Worm (Caenorhabditis elegans) whole organism, early embryonic: ENCODE measurements around the gene spp-11.

ENCODE experiments used
- B0310.2 ChIP-seq: sonication (generic microtip); optimal IDR thresholded peaks from 2 replicates; lab custom pipeline; 2016; ENCODE audit warnings: mild to moderate bottlenecking, missing genetic modification characterization, missing compliant biosample characterization
- F13C5.2 ChIP-seq: sonication (generic microtip); optimal IDR thresholded peaks from 2 replicates; lab custom pipeline; 2017; ENCODE audit warnings: mild to moderate bottlenecking, missing genetic modification characterization, inconsistent platforms, missing compliant biosample characterization
- aly-1 ChIP-seq: sonication (generic microtip); optimal IDR thresholded peaks from 2 replicates; lab custom pipeline; 2016; ENCODE audit warnings: missing genetic modification characterization, missing compliant biosample characterization
- ama-1 ChIP-seq: fragments of 150-350 bp; optimal IDR thresholded peaks from 2 replicates; lab custom pipeline; 2014
- ceh-36 ChIP-seq: sonication (generic microtip); optimal IDR thresholded peaks from 2 replicates; lab custom pipeline; 2016; ENCODE audit warnings: missing genetic modification characterization, inconsistent platforms, missing compliant biosample characterization
- ets-7 ChIP-seq: sonication (generic microtip); optimal IDR thresholded peaks from 2 replicates; lab custom pipeline; 2016; ENCODE audit warnings: missing genotype, missing genetic modification characterization, missing compliant biosample characterization
- hmbx-1 ChIP-seq: sonication (generic microtip); optimal IDR thresholded peaks from 2 replicates; lab custom pipeline; 2016; ENCODE audit warnings: mild to moderate bottlenecking, missing genetic modification characterization, missing compliant biosample characterization
- hmg-4 ChIP-seq: fragments of 200-800 bp; sonication (Bioruptor generic); optimal IDR thresholded peaks from 2 replicates; lab custom pipeline; 2018; ENCODE audit warnings: mild to moderate bottlenecking, missing genetic modification characterization, missing compliant biosample characterization
- hnd-1 ChIP-seq: sonication (generic microtip); optimal IDR thresholded peaks from 2 replicates; lab custom pipeline; 2016; ENCODE audit warnings: missing genetic modification characterization, missing compliant biosample characterization
- scrt-1 ChIP-seq: fragments of 200-800 bp; sonication (Bioruptor generic); IDR thresholded peaks from 2 replicates; pipeline ENCODE4 v1.3.6; 2022; ENCODE audit warnings: missing genetic modification characterization, missing compliant biosample characterization

DNA sequence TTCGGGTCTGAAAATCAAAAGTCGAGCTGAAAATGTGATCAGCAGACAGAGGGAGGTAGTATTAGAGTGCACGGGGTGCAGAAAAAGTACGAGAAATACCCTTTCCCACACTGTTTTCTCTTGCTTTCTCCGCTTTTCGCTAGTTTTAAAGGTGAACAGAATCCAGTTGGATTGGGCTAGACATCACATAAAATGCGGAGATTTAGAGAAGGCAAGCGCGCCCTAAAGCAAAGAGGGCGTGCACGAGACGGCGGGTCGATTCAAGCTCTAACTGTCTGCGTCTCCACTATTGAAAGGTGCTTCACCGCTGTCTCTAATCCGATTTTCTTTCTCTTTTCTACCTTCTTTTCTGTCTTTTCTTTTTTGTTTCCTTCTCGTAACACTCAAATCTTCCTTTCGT, 37.1 kb downstream of the spp-11 start:
- TF ChIP-seq hmbx-1 (tag; lab: Kevin White, UChicago) (no peak), ceh-36 (tag; lab: Kevin White, UChicago) (peak; percentile 27), aly-1 (no peak), scrt-1 (no peak), ama-1 (lab: Kevin White, UChicago) (no peak), ets-7 (tag; lab: Kevin White, UChicago) (no peak), F13C5.2 (tag; lab: Kevin White, UChicago) (no peak), hmg-4 (peak; percentile 50), hnd-1 (tag; lab: Kevin White, UChicago) (no peak), B0310.2 (tag; lab: Kevin White, UChicago) (no peak)
